Worm (Caenorhabditis elegans) whole organism, L4/young adult: ENCODE data around the gene ric-7.

Source experiments
- dao-5 ChIP-seq: sonication (generic microtip); optimal IDR thresholded peaks from 2 replicates; lab custom pipeline; 2016; ENCODE audit warnings: missing genotype, missing genetic modification characterization, moderate library complexity, missing compliant biosample characterization
- him-1 ChIP-seq: sonication (generic microtip); optimal IDR thresholded peaks from 2 replicates; lab custom pipeline; 2016; ENCODE audit warnings: missing genotype, missing genetic modification reagents, missing genetic modification characterization, missing compliant biosample characterization

- TF ChIP-seq him-1 (tag; lab: Kevin White, UChicago) (no peak), dao-5 (tag; lab: Kevin White, UChicago) (no peak)
These were observed 3.8 kb downstream of the ric-7 start for ce11 chrV:14001929-14002328.
